Fruit fly (Drosophila melanogaster): ENCODE data around the gene Rcd4.
A peak's percentile ranks its signal among the peaks of the same experiment; 100 is the strongest.

The Rcd4 gene

dm6 chr2L:8381508-8382036 lies 1.1 kb upstream of the Rcd4 start, which contains the start of gene AlaRS (continued):
- peak; percentile 40 for TF ChIP-seq dmrt11E (tag; optimal IDR thresholded peaks at IDR 0.05)
- no peak for TF ChIP-seq CG15696 (tag; optimal IDR thresholded peaks at IDR 0.05)
- TF ChIP-seq CG14441 (GFP tag; IDR thresholded peaks at IDR 0.05): no peak
- TF ChIP-seq Bdp1 (GFP tag; optimal IDR thresholded peaks at IDR 0.05): no peak
- TF ChIP-seq ems (GFP tag; optimal IDR thresholded peaks at IDR 0.05): peak; percentile 18
- peak; percentile 16 for TF ChIP-seq Asciz (GFP tag; optimal IDR thresholded peaks at IDR 0.05)
- TF ChIP-seq CG30020 (tag; optimal IDR thresholded peaks at IDR 0.05): peak; percentile 54
- TF ChIP-seq ERR (GFP tag; optimal IDR thresholded peaks at IDR 0.05): no peak
- TF ChIP-seq bowl (GFP tag; IDR thresholded peaks at IDR 0.05): no peak
- TF ChIP-seq CG15514 (GFP tag; optimal IDR thresholded peaks at IDR 0.05): peak; percentile 84
- TF ChIP-seq CG1529 (GFP tag; optimal IDR thresholded peaks at IDR 0.05): no peak
- TF ChIP-seq az2 (GFP tag; optimal IDR thresholded peaks at IDR 0.05): no peak
- peak; percentile 50 for TF ChIP-seq corto (GFP tag; optimal IDR thresholded peaks at IDR 0.05)
- no peak for TF ChIP-seq fd102C (GFP tag; optimal IDR thresholded peaks at IDR 0.05)
- no peak for TF ChIP-seq cad (GFP tag; optimal IDR thresholded peaks at IDR 0.05)
- TF ChIP-seq CG12659 (GFP tag; optimal IDR thresholded peaks at IDR 0.05): peak; percentile 57
- peak; percentile 44 for TF ChIP-seq CG13775 (GFP tag; optimal IDR thresholded peaks at IDR 0.05)
- TF ChIP-seq CG1024 (GFP tag; IDR thresholded peaks at IDR 0.05): no peak
- peak; percentile 41 for TF ChIP-seq nmo (GFP tag; optimal IDR thresholded peaks at IDR 0.05)

DNA sequence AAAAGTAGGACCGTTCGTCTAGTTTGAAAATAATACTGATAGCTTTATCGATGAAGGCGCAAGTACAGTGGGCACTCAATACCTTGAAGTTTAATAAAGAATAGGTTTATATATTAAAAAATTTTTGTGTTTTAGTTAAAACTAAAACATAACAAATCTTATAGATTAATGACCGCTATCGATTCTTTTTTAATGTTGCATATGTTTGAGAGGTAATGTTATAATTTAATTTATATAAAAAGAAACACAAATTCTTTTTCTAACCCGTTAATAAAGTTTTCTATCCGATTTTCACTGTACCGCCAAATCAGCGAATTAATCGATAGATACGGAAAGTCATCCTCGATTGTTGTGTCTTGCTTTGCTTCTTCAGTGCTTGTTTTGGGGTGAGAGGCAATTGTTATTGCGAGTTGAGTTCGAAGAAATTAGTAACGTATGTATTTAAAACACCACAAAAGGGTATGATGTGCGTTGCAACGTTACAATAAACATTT lies 1.5 kb downstream of the Rcd4 start, which contains the start of the genes Dad1 and CG13384:
Gene Dad1, minus strand, starts transcription at position 30 of the 494 bp plus-strand sequence.
Gene CG13384, plus strand, starts transcription at position 348 of the 494 bp plus-strand sequence.
- peak; percentile 92 for TF ChIP-seq bcd (GFP tag; optimal IDR thresholded peaks at IDR 0.05)
- peak; percentile 83 for TF ChIP-seq Bteb2 (GFP tag; optimal IDR thresholded peaks at IDR 0.05)
- TF ChIP-seq wdn (GFP tag; IDR thresholded peaks at IDR 0.05): peak; percentile 86
- peak; percentile 86 for TF ChIP-seq CG12942 (GFP tag; optimal IDR thresholded peaks at IDR 0.05)
- peak; percentile 55 for TF ChIP-seq fd102C (GFP tag; optimal IDR thresholded peaks at IDR 0.05)
- TF ChIP-seq CG3281 (GFP tag; optimal IDR thresholded peaks at IDR 0.05): peak; percentile 95
- TF ChIP-seq Hand (GFP tag; optimal IDR thresholded peaks at IDR 0.05): peak; percentile 92
- TF ChIP-seq CG31365 (tag; optimal IDR thresholded peaks at IDR 0.05): no peak
- no peak for TF ChIP-seq ac (GFP tag; optimal IDR thresholded peaks at IDR 0.05)
- peak; percentile 94 for TF ChIP-seq CG6765 (GFP tag; optimal IDR thresholded peaks at IDR 0.05)
- peak; percentile 10 for TF ChIP-seq CG12071 (GFP tag; optimal IDR thresholded peaks at IDR 0.05)
- TF ChIP-seq vfl (GFP tag; optimal IDR thresholded peaks at IDR 0.05): peak; percentile 61
- TF ChIP-seq Dip3 (GFP tag; optimal IDR thresholded peaks at IDR 0.05): peak; percentile 67
- TF ChIP-seq CG32532 (GFP tag; IDR thresholded peaks at IDR 0.05): peak; percentile 96
- TF ChIP-seq tll (GFP tag; optimal IDR thresholded peaks at IDR 0.05): peak in 1 of 2 experiments; percentile 50
- peak; percentile 86 for TF ChIP-seq Usf (GFP tag; optimal IDR thresholded peaks at IDR 0.05)
- TF ChIP-seq pb (GFP tag; optimal IDR thresholded peaks at IDR 0.05): no peak
- peak; percentile 93 for TF ChIP-seq CG9727 (GFP tag; optimal IDR thresholded peaks at IDR 0.05)
- peak; percentile 33 for TF ChIP-seq CG1603 (tag; optimal IDR thresholded peaks at IDR 0.05)
- TF ChIP-seq PHDP (tag; optimal IDR thresholded peaks at IDR 0.05): peak; percentile 96
- TF ChIP-seq crol (GFP tag; IDR thresholded peaks at IDR 0.05): peak; percentile 14; the same call in 1 of the 2 replicates
- TF ChIP-seq CG17802 (tag; optimal IDR thresholded peaks at IDR 0.05): peak; percentile 28
- peak; percentile 74; the same call in 1 of the 2 replicates for TF ChIP-seq ham (GFP tag; IDR thresholded peaks at IDR 0.05)
- TF ChIP-seq CG8290 (GFP tag; optimal IDR thresholded peaks at IDR 0.05): peak; percentile 76
- TF ChIP-seq CG8290 (tag; optimal IDR thresholded peaks at IDR 0.05): peak in 1 of 2 experiments; percentile 36
- peak; percentile 90 for TF ChIP-seq lbe (GFP tag; optimal IDR thresholded peaks at IDR 0.05)
- TF ChIP-seq odd (GFP tag; optimal IDR thresholded peaks at IDR 0.05): peak; percentile 87
- peak; percentile 82 for TF ChIP-seq CG7271 (tag; optimal IDR thresholded peaks at IDR 0.05)
- TF ChIP-seq Lpt (GFP tag; optimal IDR thresholded peaks at IDR 0.05): no peak
- TF ChIP-seq CG9215 (GFP tag; IDR thresholded peaks at IDR 0.05): peak; percentile 94
- TF ChIP-seq CG32772 (GFP tag; IDR thresholded peaks at IDR 0.05): peak; percentile 93
- TF ChIP-seq CG17912 (GFP tag; optimal IDR thresholded peaks at IDR 0.05): peak; percentile 31

All from whole organism, embryonic.